Fruit fly (Drosophila melanogaster) whole organism, embryonic: Measurements from ENCODE around the gene CG15047.

Source experiments
- Adf1 ChIP-seq: fragments of 200-800 bp; sonication (Bioruptor generic); IDR thresholded peaks from 2 replicates; pipeline ENCODE4 v1.3.6; 2022; ENCODE audit warnings: missing biosample characterization, missing genetic modification characterization
- Awh ChIP-seq: fragments of 200-800 bp; sonication (Bioruptor generic); IDR thresholded peaks from 2 replicates; pipeline ENCODE4, ENCODE4 v1.3.6; 2022; ENCODE audit warnings: missing biosample characterization, missing genetic modification characterization
- BEAF-32 ChIP-seq: fragments of 200-800 bp; sonication (Bioruptor generic); optimal IDR thresholded peaks from 3 replicates; lab custom pipeline; 2017; ENCODE audit warnings: missing biosample characterization, missing genetic modification characterization, mild to moderate bottlenecking, moderate library complexity, missing genetic modification reagents
- Bgb ChIP-seq: fragments of 200-800 bp; sonication (Bioruptor generic); IDR thresholded peaks from 2 replicates; pipeline ENCODE4 v1.3.6; 2022; ENCODE audit warnings: missing biosample characterization, missing genetic modification characterization; ENCODE audit not compliant: partially characterized antibody
- CG10209 ChIP-seq: fragments of 200-800 bp; sonication (Bioruptor generic); optimal IDR thresholded peaks from 3 replicates; lab custom pipeline; 2017; ENCODE audit warnings: missing biosample characterization, mild to moderate bottlenecking, missing genetic modification characterization, missing genetic modification reagents
- CG10543 ChIP-seq: fragments of 200-800 bp; sonication (Bioruptor generic); optimal IDR thresholded peaks from 3 replicates; lab custom pipeline; 2017; ENCODE audit warnings: missing biosample characterization, mild to moderate bottlenecking, missing genetic modification characterization, moderate library complexity
- CG12299 ChIP-seq: fragments of 200-800 bp; sonication (Bioruptor generic); optimal IDR thresholded peaks from 2 replicates; lab custom pipeline; 2018; ENCODE audit warnings: missing biosample characterization, mild to moderate bottlenecking, missing genetic modification characterization
- CG12769 ChIP-seq: fragments of 200-800 bp; sonication (Bioruptor generic); optimal IDR thresholded peaks from 2 replicates; lab custom pipeline; 2019; ENCODE audit warnings: missing biosample characterization, mild to moderate bottlenecking, missing genetic modification characterization, moderate library complexity
- CG13123 ChIP-seq: fragments of 200-800 bp; sonication (Bioruptor generic); optimal IDR thresholded peaks from 2 replicates; lab custom pipeline; 2016; ENCODE audit warnings: missing biosample characterization, missing genetic modification characterization
- CG13287 ChIP-seq: fragments of 200-800 bp; sonication (Bioruptor generic); IDR thresholded peaks from 2 replicates; pipeline ENCODE4 v1.3.6; 2022; ENCODE audit warnings: missing biosample characterization, missing genetic modification characterization; ENCODE audit not compliant: partially characterized antibody
- CG15601 ChIP-seq: fragments of 200-800 bp; sonication (Bioruptor generic); optimal IDR thresholded peaks from 3 replicates; lab custom pipeline; 2019; ENCODE audit warnings: missing biosample characterization, mild to moderate bottlenecking, missing genetic modification characterization, moderate library complexity
- CG17612 ChIP-seq: fragments of 200-800 bp; sonication (Bioruptor generic); IDR thresholded peaks from 2 replicates; pipeline ENCODE4 v1.3.6; 2022; ENCODE audit warnings: missing biosample characterization, missing genetic modification characterization
- CG2678 ChIP-seq: fragments of 200-800 bp; sonication (Bioruptor generic); optimal IDR thresholded peaks from 3 replicates; lab custom pipeline; 2019; ENCODE audit warnings: missing biosample characterization, mild to moderate bottlenecking, missing genetic modification characterization, moderate library complexity
- CG32532 ChIP-seq: fragments of 200-800 bp; sonication (Bioruptor generic); IDR thresholded peaks from 2 replicates; pipeline ENCODE4 v1.3.6; 2022; ENCODE audit warnings: missing biosample characterization, missing genetic modification characterization
- CG33557 ChIP-seq: fragments of 200-800 bp; sonication (Bioruptor generic); optimal IDR thresholded peaks from 2 replicates; lab custom pipeline; 2019; ENCODE audit warnings: missing biosample characterization, mild to moderate bottlenecking, missing genetic modification characterization, moderate library complexity
- CG3407 ChIP-seq: fragments of 200-800 bp; sonication (Bioruptor generic); optimal IDR thresholded peaks from 2 replicates; lab custom pipeline; 2018; ENCODE audit warnings: missing biosample characterization, mild to moderate bottlenecking, missing genetic modification characterization
- CG34224 ChIP-seq: fragments of 200-800 bp; sonication (Bioruptor generic); IDR thresholded peaks from 3 replicates; pipeline ENCODE4 v1.3.6; 2022; ENCODE audit warnings: missing biosample characterization, missing genetic modification characterization; ENCODE audit not compliant: partially characterized antibody
- CG34376 ChIP-seq: fragments of 200-800 bp; sonication (Bioruptor generic); optimal IDR thresholded peaks from 2 replicates; lab custom pipeline; 2018; ENCODE audit warnings: missing biosample characterization, mild to moderate bottlenecking, missing genetic modification characterization
- CG3995 ChIP-seq: fragments of 200-800 bp; sonication (Bioruptor generic); optimal IDR thresholded peaks from 3 replicates; lab custom pipeline; 2016; ENCODE audit warnings: missing biosample characterization, missing genetic modification characterization
- CG4328 ChIP-seq: fragments of 200-800 bp; sonication (Bioruptor generic); optimal IDR thresholded peaks from 3 replicates; lab custom pipeline; 2017; ENCODE audit warnings: missing biosample characterization, missing genetic modification reagents, missing genetic modification characterization
- CG6175 ChIP-seq: fragments of 200-800 bp; sonication (Bioruptor generic); IDR thresholded peaks from 3 replicates; pipeline ENCODE4 v1.3.6; 2022; ENCODE audit warnings: missing biosample characterization, missing genetic modification characterization
- CG6791 ChIP-seq: fragments of 200-800 bp; sonication (Bioruptor generic); IDR thresholded peaks from 3 replicates; pipeline ENCODE4 v1.3.6; 2022; ENCODE audit warnings: missing biosample characterization, missing genetic modification characterization; ENCODE audit not compliant: partially characterized antibody
- CG8089 ChIP-seq: fragments of 200-800 bp; sonication (Bioruptor generic); optimal IDR thresholded peaks from 3 replicates; lab custom pipeline; 2016; ENCODE audit warnings: missing biosample characterization, missing genetic modification characterization
- CG8388 ChIP-seq: fragments of 200-800 bp; sonication (Bioruptor generic); optimal IDR thresholded peaks from 2 replicates; lab custom pipeline; 2019; ENCODE audit warnings: missing biosample characterization, mild to moderate bottlenecking, missing genetic modification characterization, moderate library complexity
- CG8924 ChIP-seq: fragments of 200-800 bp; optimal IDR thresholded peaks from 3 replicates; lab custom pipeline; 2019; ENCODE audit warnings: missing biosample characterization, mild to moderate bottlenecking, missing genetic modification characterization, moderate library complexity
- Deaf1 ChIP-seq: fragments of 200-800 bp; optimal IDR thresholded peaks from 3 replicates; lab custom pipeline; 2019; ENCODE audit warnings: missing biosample characterization, mild to moderate bottlenecking, missing genetic modification characterization, moderate library complexity
- Dll ChIP-seq: fragments of 200-800 bp; sonication (Bioruptor generic); IDR thresholded peaks from 4 replicates; pipeline ENCODE4 v1.3.6; 2022; ENCODE audit warnings: missing biosample characterization, missing genetic modification characterization; ENCODE audit not compliant: partially characterized antibody
- E2f2 ChIP-seq: fragments of 200-800 bp; sonication (Bioruptor generic); IDR thresholded peaks from 2 replicates; pipeline ENCODE4 v1.3.6; 2022; ENCODE audit warnings: missing biosample characterization, missing genetic modification characterization
- GATAe ChIP-seq: fragments of 200-800 bp; sonication (Bioruptor generic); conservative IDR thresholded peaks from 2 replicates; pipeline ENCODE4 v1.3.6; 2022; ENCODE audit warnings: missing biosample characterization, missing genetic modification characterization
- HLH4C ChIP-seq: fragments of 200-800 bp; sonication (Bioruptor generic); IDR thresholded peaks from 3 replicates; pipeline ENCODE4 v1.3.6; 2022; ENCODE audit warnings: missing biosample characterization, missing genetic modification characterization; ENCODE audit not compliant: partially characterized antibody
- Jarid2 ChIP-seq: fragments of 200-800 bp; sonication (Bioruptor generic); optimal IDR thresholded peaks from 3 replicates; lab custom pipeline; 2017; ENCODE audit warnings: mild to moderate bottlenecking, missing biosample characterization, missing genetic modification reagents, missing genetic modification characterization
- Max ChIP-seq: fragments of 200-800 bp; sonication (Bioruptor generic); optimal IDR thresholded peaks from 2 replicates; lab custom pipeline; 2016; ENCODE audit warnings: missing biosample characterization, mild to moderate bottlenecking, missing genetic modification characterization
- Med ChIP-seq: fragments of 200-800 bp; sonication (Bioruptor generic); peaks from one replicate; lab custom pipeline; 2016; ENCODE audit warnings: missing biosample characterization, missing genetic modification characterization, mild to moderate bottlenecking, inconsistent platforms, moderate library complexity
- Oaz ChIP-seq: fragments of 200-800 bp; sonication (Bioruptor generic); IDR thresholded peaks from 2 replicates; pipeline ENCODE4 v1.3.6; 2022; ENCODE audit warnings: missing biosample characterization, missing genetic modification characterization
- Sox100B ChIP-seq: fragments of 200-800 bp; sonication (Bioruptor generic); optimal IDR thresholded peaks from 3 replicates; lab custom pipeline; 2018; ENCODE audit warnings: missing biosample characterization, mild to moderate bottlenecking, missing genetic modification characterization
- amos ChIP-seq: fragments of 200-800 bp; sonication (Bioruptor generic); IDR thresholded peaks from 2 replicates; pipeline ENCODE4 v1.3.6; 2022; ENCODE audit warnings: missing biosample characterization, missing genetic modification characterization; ENCODE audit not compliant: partially characterized antibody
- cwo ChIP-seq: fragments of 200-800 bp; sonication (Bioruptor generic); optimal IDR thresholded peaks from 3 replicates; lab custom pipeline; 2017; ENCODE audit warnings: missing biosample characterization, missing genetic modification characterization, mild to moderate bottlenecking, moderate library complexity, missing genetic modification reagents
- dimm ChIP-seq: fragments of 200-800 bp; sonication (Bioruptor generic); IDR thresholded peaks from 2 replicates; pipeline ENCODE4 v1.3.6; 2022; ENCODE audit warnings: missing biosample characterization, missing genetic modification characterization
- en ChIP-seq: fragments of 200-800 bp; sonication (Bioruptor generic); optimal IDR thresholded peaks from 2 replicates; lab custom pipeline; 2016; ENCODE audit warnings: missing biosample characterization, missing genetic modification characterization
- ewg ChIP-seq: fragments of 200-800 bp; sonication (Bioruptor generic); optimal IDR thresholded peaks from 3 replicates; lab custom pipeline; 2017; ENCODE audit warnings: mild to moderate bottlenecking, missing biosample characterization, missing genetic modification reagents, missing genetic modification characterization
- exex ChIP-seq: fragments of 200-800 bp; sonication (Bioruptor generic); optimal IDR thresholded peaks from 4 replicates; lab custom pipeline; 2018; ENCODE audit warnings: missing biosample characterization, mild to moderate bottlenecking, missing genetic modification characterization, moderate library complexity
- kay ChIP-seq: fragments of 200-800 bp; sonication (Bioruptor generic); optimal IDR thresholded peaks from 2 replicates; lab custom pipeline; 2016; ENCODE audit warnings: missing biosample characterization, missing genetic modification characterization
- odd ChIP-seq: fragments of 200-800 bp; sonication (Bioruptor generic); optimal IDR thresholded peaks from 2 replicates; lab custom pipeline; 2017; ENCODE audit warnings: missing biosample characterization, mild to moderate bottlenecking, missing genetic modification characterization
- pum ChIP-seq: fragments of 200-800 bp; sonication (Bioruptor generic); optimal IDR thresholded peaks from 2 replicates; lab custom pipeline; 2016; ENCODE audit warnings: missing biosample characterization, missing genetic modification characterization
- ssp ChIP-seq: fragments of 200-800 bp; sonication (Bioruptor generic); IDR thresholded peaks from 2 replicates; pipeline ENCODE4 v1.3.6; 2022; ENCODE audit warnings: missing biosample characterization, missing genetic modification characterization
- tna ChIP-seq: fragments of 200-800 bp; sonication (Bioruptor generic); IDR thresholded peaks from 2 replicates; pipeline ENCODE4 v1.3.6; 2022; ENCODE audit warnings: missing biosample characterization, missing genetic modification characterization; ENCODE audit not compliant: partially characterized antibody

The CG15047 gene

dm6 chrX:18512271-18512679, 16.2 kb upstream of the CG15047 start, which contains the start of gene Ggt-1 (continued):
- peak; percentile 35 for TF ChIP-seq CG34376 (GFP tag; lab: Kevin White, UChicago)
- no peak for TF ChIP-seq CG13123 (GFP tag; lab: Kevin White, UChicago)
- peak; percentile 89 for TF ChIP-seq amos (GFP tag; lab: Robert Waterston, UW)
- TF ChIP-seq CG6791 (GFP tag; lab: Robert Waterston, UW): peak; percentile 95
- TF ChIP-seq BEAF-32: peak; percentile 83
- no peak for TF ChIP-seq Sox100B (GFP tag; lab: Kevin White, UChicago)
- TF ChIP-seq exex: no peak
- TF ChIP-seq CG32532 (GFP tag; lab: Robert Waterston, UW): peak; percentile 43; the same call in 1 of the 2 replicates
- TF ChIP-seq Med: peak; percentile 75
- TF ChIP-seq CG10543 (GFP tag; lab: Kevin White, UChicago): peak; percentile 69
- no peak for TF ChIP-seq CG17612
- TF ChIP-seq cwo (GFP tag; lab: Kevin White, UChicago): peak; percentile 22
- 0 out of 3 replicates have a peak, but pooled peaks have one; percentile 51 for TF ChIP-seq CG6175 (GFP tag; lab: Robert Waterston, UW)
- TF ChIP-seq CG3995 (GFP tag; lab: Kevin White, UChicago): peak; percentile 97
- TF ChIP-seq CG8924: no peak
- peak; percentile 79 for TF ChIP-seq CG12769 (tag; lab: Kevin White, UChicago)
- TF ChIP-seq CG13287: peak; percentile 97
- no peak for TF ChIP-seq ewg
- TF ChIP-seq Jarid2 (GFP tag; lab: Kevin White, UChicago): peak; percentile 72
- TF ChIP-seq kay (GFP tag; lab: Kevin White, UChicago): no peak
- TF ChIP-seq CG34224 (GFP tag; lab: Robert Waterston, UW): peak; percentile 96
- TF ChIP-seq Dll (GFP tag; lab: Robert Waterston, UW): peak; percentile 95

- TF ChIP-seq HLH4C (GFP tag; lab: Robert Waterston, UW) (no peak), CG2678 (tag; lab: Kevin White, UChicago) (no peak), GATAe (GFP tag; lab: Robert Waterston, UW) (no peak), CG8089 (no peak), Oaz (GFP tag; lab: Robert Waterston, UW) (no peak), CG12299 (tag; lab: Kevin White, UChicago) (no peak)
Observed at dm6 chrX:18514767-18515166, 13.7 kb upstream of the CG15047 start, which contains the start of gene CG6470. Gene CG6470, minus strand, starts transcription at chrX:18514867.

dm6 chrX:18515205-18515921, 13.1 kb upstream of the CG15047 start, which contains the start of the genes Bx and HisRS:
Gene Bx, plus strand, starts transcription at chrX:18515428.
Gene HisRS, plus strand, starts transcription at chrX:18515428.
- TF ChIP-seq odd (no peak), CG10209 (GFP tag; lab: Kevin White, UChicago) (no peak), dimm (no peak), tna (no peak), ssp (GFP tag; lab: Robert Waterston, UW) (no peak), CG10543 (GFP tag; lab: Kevin White, UChicago) (no peak), CG15601 (tag; lab: Kevin White, UChicago) (no peak), en (GFP tag; lab: Kevin White, UChicago) (no peak), E2f2 (GFP tag; lab: Robert Waterston, UW) (peak; percentile 49), Bgb (GFP tag; lab: Robert Waterston, UW) (peak; percentile 57), Deaf1 (no peak), CG33557 (GFP tag; lab: Kevin White, UChicago) (no peak), Max (GFP tag; lab: Kevin White, UChicago) (peak; percentile 63), CG8924 (peak; percentile 19), CG12299 (tag; lab: Kevin White, UChicago) (no peak), CG3407 (GFP tag; lab: Kevin White, UChicago) (no peak), Adf1 (GFP tag; lab: Robert Waterston, UW) (peak; percentile 42), CG8388 (GFP tag; lab: Kevin White, UChicago) (no peak), CG4328 (GFP tag; lab: Kevin White, UChicago) (no peak), ewg (peak; percentile 14), pum (GFP tag; lab: Kevin White, UChicago) (no peak), Awh (GFP tag; lab: Robert Waterston, UW) (no peak)
